Fruit fly (Drosophila melanogaster) Kc167 (cell line): ENCODE results near the gene Mpc1.

Experiments used
- Myc ChIP-seq: fragments of >200 bp; optimal IDR thresholded peaks from 2 replicates; lab custom pipeline; 2017; ENCODE audit warnings: missing external identifiers
- Sin3A ChIP-seq: fragments of >200 bp; optimal IDR thresholded peaks from 2 replicates; lab custom pipeline; 2018; ENCODE audit warnings: missing external identifiers
- h ChIP-seq: fragments of >200 bp; optimal IDR thresholded peaks from 3 replicates; lab custom pipeline; 2018; ENCODE audit warnings: missing external identifiers
- insv ChIP-seq: fragments of >200 bp; optimal IDR thresholded peaks from 3 replicates; lab custom pipeline; 2018; ENCODE audit warnings: missing external identifiers
- psq ChIP-seq: fragments of >200 bp; optimal IDR thresholded peaks from 2 replicates; lab custom pipeline; 2017; ENCODE audit warnings: missing external identifiers
- ttk ChIP-seq: sonication (Bioruptor generic); optimal IDR thresholded peaks from 2 replicates; lab custom pipeline; 2017; ENCODE audit warnings: missing external identifiers

Mpc1 gene

dm6 chr3R:18902858-18903257 is 25.6 kb downstream of the Mpc1 start, which contains the start of gene CG34284:
TSS of gene CG34284 (minus strand) at chr3R:18902933.
- TF ChIP-seq h: no peak

- TF ChIP-seq ttk (lab: Kevin White, UChicago): no peak
- TF ChIP-seq Sin3A (lab: Kevin White, UChicago): no peak
- TF ChIP-seq Myc (lab: Kevin White, UChicago): no peak
- no peak for TF ChIP-seq h
These were observed 26.3 kb downstream of the Mpc1 start, which contains the start of gene CG14294 for dm6 chr3R:18902164-18902563. TSS of gene CG14294 (minus strand) at chr3R:18902264.

- TF ChIP-seq h (no peak), psq (lab: Kevin White, UChicago) (no peak), Sin3A (lab: Kevin White, UChicago) (no peak), ttk (lab: Kevin White, UChicago) (no peak), Myc (lab: Kevin White, UChicago) (no peak), insv (lab: Kevin White, UChicago) (no peak)
These were observed 29.3 kb downstream of the Mpc1 start, which contains the start of gene Rh2 for dm6 chr3R:18899123-18899522. TSS of gene Rh2 (plus strand) at chr3R:18899423.

DNA sequence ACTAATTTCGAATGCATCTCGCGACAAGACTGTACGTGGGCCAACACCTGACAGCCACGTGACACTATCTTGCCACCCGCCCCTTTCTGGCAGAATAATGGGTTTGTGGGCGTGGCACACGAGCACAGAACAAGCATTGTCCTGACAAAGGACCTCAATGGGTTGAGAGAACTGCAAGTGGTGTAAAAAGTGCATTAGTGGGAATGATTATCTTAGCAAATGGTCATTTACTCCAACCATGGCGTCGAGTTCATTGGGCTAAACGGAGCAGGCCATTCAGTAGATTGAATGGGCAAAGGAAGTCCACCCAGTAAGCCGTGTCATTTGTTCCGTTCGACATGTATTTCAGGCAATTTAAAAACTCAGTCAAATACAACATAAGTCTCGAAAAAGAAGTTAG is 30.6 kb downstream of the Mpc1 start, which contains the start of gene CG14297:
Gene CG14297 (plus strand): TSS at position 301 of the 400 bp plus-strand sequence.
- no peak for TF ChIP-seq Sin3A (lab: Kevin White, UChicago)
- TF ChIP-seq insv (lab: Kevin White, UChicago): no peak
- TF ChIP-seq Myc (lab: Kevin White, UChicago): no peak
- TF ChIP-seq psq (lab: Kevin White, UChicago): no peak
- TF ChIP-seq ttk (lab: Kevin White, UChicago): no peak
- no peak for TF ChIP-seq h

DNA sequence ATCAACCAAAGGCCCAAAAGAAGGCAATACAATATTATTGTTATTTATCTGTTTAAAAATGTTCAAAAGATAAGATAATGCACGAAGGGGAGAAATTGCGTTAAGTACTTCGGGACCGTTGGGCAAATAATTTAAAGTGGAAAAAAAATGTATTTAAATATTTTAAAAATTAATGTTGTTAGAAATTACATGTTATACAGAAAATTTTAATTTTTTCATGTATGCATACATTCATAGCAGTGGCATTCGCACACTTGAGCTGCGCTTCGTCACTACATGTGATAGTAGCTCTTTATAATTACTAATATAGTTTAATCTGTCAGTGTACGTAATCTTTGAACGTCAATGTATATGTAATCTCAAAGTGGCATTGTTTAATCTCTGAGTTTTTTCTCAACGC is 33.2 kb downstream of the Mpc1 start:
- no peak for TF ChIP-seq insv (lab: Kevin White, UChicago)
- no peak for TF ChIP-seq ttk (lab: Kevin White, UChicago)
- no peak for TF ChIP-seq Sin3A (lab: Kevin White, UChicago)
